Worm (Caenorhabditis elegans): Measurements from ENCODE around the gene nhr-137.

ce11 chrX:6649573-6649972 is 19.2 kb downstream of the nhr-137 start:
- no peak for TF ChIP-seq med-1 (GFP tag; optimal IDR thresholded peaks at IDR 0.05; ENCODE audit: insufficient read depth)
- TF ChIP-seq cog-1 (tag; optimal IDR thresholded peaks at IDR 0.05) = no peak
- no peak for TF ChIP-seq flt-1 (GFP tag; IDR thresholded peaks at IDR 0.05)
- no peak for TF ChIP-seq T22C8.4 (GFP tag; IDR thresholded peaks at IDR 0.05)

Measured in whole organism, midembryonic.